Worm (Caenorhabditis elegans): ENCODE results near the gene ZK1321.4.

Gene ZK1321.4

ce11 chrII:9764696-9765095, 9.0 kb downstream of the ZK1321.4 start:
- no peak for TF ChIP-seq nhr-23 (tag; optimal IDR thresholded peaks at IDR 0.05)
- no peak for TF ChIP-seq F13H6.1 (tag; optimal IDR thresholded peaks at IDR 0.05)
- no peak for TF ChIP-seq Y55F3AM.14 (GFP tag; optimal IDR thresholded peaks at IDR 0.05)
- TF ChIP-seq egl-27 (tag; optimal IDR thresholded peaks at IDR 0.05): no peak
- no peak for TF ChIP-seq sem-4 (tag; optimal IDR thresholded peaks at IDR 0.05)
- TF ChIP-seq lsy-2 (tag; optimal IDR thresholded peaks at IDR 0.05): no peak
- no peak for TF ChIP-seq lin-11 (tag; optimal IDR thresholded peaks at IDR 0.05)
- no peak for TF ChIP-seq sma-9 (GFP tag; optimal IDR thresholded peaks at IDR 0.05)
- no peak for TF ChIP-seq sma-9 (tag; optimal IDR thresholded peaks at IDR 0.05)

- no peak for TF ChIP-seq ceh-16 (tag; optimal IDR thresholded peaks at IDR 0.05)
- peak; percentile 9 for TF ChIP-seq sma-9 (GFP tag; optimal IDR thresholded peaks at IDR 0.05)
- no peak for TF ChIP-seq sma-9 (tag; optimal IDR thresholded peaks at IDR 0.05)
Observed at ce11 chrII:9759382-9759781, 14.4 kb downstream of the ZK1321.4 start.

- TF ChIP-seq mab-5 (tag; optimal IDR thresholded peaks at IDR 0.05): no peak
- TF ChIP-seq nhr-6 (tag; optimal IDR thresholded peaks at IDR 0.05): no peak
- peak; percentile 33 for TF ChIP-seq nhr-129 (tag; optimal IDR thresholded peaks at IDR 0.05)
- no peak for TF ChIP-seq ama-1 (optimal IDR thresholded peaks at IDR 0.05)
- no peak for TF ChIP-seq mbf-1 (tag; optimal IDR thresholded peaks at IDR 0.05)
- TF ChIP-seq nhr-12 (tag; optimal IDR thresholded peaks at IDR 0.05): no peak
- TF ChIP-seq lsy-2 (tag; optimal IDR thresholded peaks at IDR 0.05): peak in 1 of 2 experiments; percentile 39
- TF ChIP-seq zag-1 (tag; optimal IDR thresholded peaks at IDR 0.05): no peak
- TF ChIP-seq sma-3 (GFP tag; optimal IDR thresholded peaks at IDR 0.05): no peak
- no peak for TF ChIP-seq ztf-1 (GFP tag; conservative IDR thresholded peaks at IDR 0.05)
- no peak for TF ChIP-seq ceh-16 (tag; optimal IDR thresholded peaks at IDR 0.05)
- TF ChIP-seq ceh-82 (tag; optimal IDR thresholded peaks at IDR 0.05): no peak
- TF ChIP-seq elt-3 (tag; optimal IDR thresholded peaks at IDR 0.05): no peak
- TF ChIP-seq unc-62 (GFP tag; optimal IDR thresholded peaks at IDR 0.05): no peak
- TF ChIP-seq peb-1 (tag; optimal IDR thresholded peaks at IDR 0.05): no peak
- no peak for TF ChIP-seq lin-11 (tag; optimal IDR thresholded peaks at IDR 0.05)
- no peak for TF ChIP-seq nhr-237 (tag; optimal IDR thresholded peaks at IDR 0.05)
- no peak for TF ChIP-seq lin-13 (GFP tag; optimal IDR thresholded peaks at IDR 0.05)
- no peak for TF ChIP-seq dmd-4 (tag; optimal IDR thresholded peaks at IDR 0.05)
- TF ChIP-seq ZK546.5 (tag; optimal IDR thresholded peaks at IDR 0.05): no peak
- no peak for TF ChIP-seq ztf-11 (tag; optimal IDR thresholded peaks at IDR 0.05)
- no peak for TF ChIP-seq elt-1 (tag; optimal IDR thresholded peaks at IDR 0.05)
- peak; percentile 70 for TF ChIP-seq sma-9 (GFP tag; optimal IDR thresholded peaks at IDR 0.05)
- TF ChIP-seq sma-9 (tag; optimal IDR thresholded peaks at IDR 0.05): no peak
- no peak for TF ChIP-seq lin-39 (tag; optimal IDR thresholded peaks at IDR 0.05)
- no peak for TF ChIP-seq nhr-11 (tag; optimal IDR thresholded peaks at IDR 0.05)
- TF ChIP-seq Y55F3AM.14 (GFP tag; optimal IDR thresholded peaks at IDR 0.05): no peak
- TF ChIP-seq C34F6.9 (tag; optimal IDR thresholded peaks at IDR 0.05): peak; percentile 40
- TF ChIP-seq blmp-1 (tag; optimal IDR thresholded peaks at IDR 0.05; ENCODE audit: insufficient read depth): no peak
- TF ChIP-seq F13H6.1 (tag; optimal IDR thresholded peaks at IDR 0.05): peak; percentile 57
- TF ChIP-seq alr-1 (tag; optimal IDR thresholded peaks at IDR 0.05): no peak
- no peak for TF ChIP-seq egl-27 (tag; optimal IDR thresholded peaks at IDR 0.05)
- TF ChIP-seq aly-2 (tag; optimal IDR thresholded peaks at IDR 0.05): no peak
- no peak for TF ChIP-seq ztf-4 (tag; optimal IDR thresholded peaks at IDR 0.05)
- no peak for TF ChIP-seq nhr-77 (tag; optimal IDR thresholded peaks at IDR 0.05)
- TF ChIP-seq fos-1 (tag; optimal IDR thresholded peaks at IDR 0.05): no peak
- TF ChIP-seq mdl-1 (tag; optimal IDR thresholded peaks at IDR 0.05): no peak
- no peak for TF ChIP-seq nhr-10 (tag; optimal IDR thresholded peaks at IDR 0.05)
- TF ChIP-seq R02D3.7 (tag; optimal IDR thresholded peaks at IDR 0.05): no peak
- TF ChIP-seq nhr-23 (tag; optimal IDR thresholded peaks at IDR 0.05): no peak
- no peak for TF ChIP-seq crh-2 (tag; optimal IDR thresholded peaks at IDR 0.05)
Observed at ce11 chrII:9757651-9758282, 16.0 kb downstream of the ZK1321.4 start, which contains the start of gene shk-1. shk-1 (plus strand) TSS chrII:9758232.

Measured in whole organism, L2 larva.